Fruit fly (Drosophila melanogaster): ENCODE results near the gene CG14238.
A peak's percentile ranks its signal among the peaks of the same experiment; 100 is the strongest.

The CG14238 gene

DNA sequence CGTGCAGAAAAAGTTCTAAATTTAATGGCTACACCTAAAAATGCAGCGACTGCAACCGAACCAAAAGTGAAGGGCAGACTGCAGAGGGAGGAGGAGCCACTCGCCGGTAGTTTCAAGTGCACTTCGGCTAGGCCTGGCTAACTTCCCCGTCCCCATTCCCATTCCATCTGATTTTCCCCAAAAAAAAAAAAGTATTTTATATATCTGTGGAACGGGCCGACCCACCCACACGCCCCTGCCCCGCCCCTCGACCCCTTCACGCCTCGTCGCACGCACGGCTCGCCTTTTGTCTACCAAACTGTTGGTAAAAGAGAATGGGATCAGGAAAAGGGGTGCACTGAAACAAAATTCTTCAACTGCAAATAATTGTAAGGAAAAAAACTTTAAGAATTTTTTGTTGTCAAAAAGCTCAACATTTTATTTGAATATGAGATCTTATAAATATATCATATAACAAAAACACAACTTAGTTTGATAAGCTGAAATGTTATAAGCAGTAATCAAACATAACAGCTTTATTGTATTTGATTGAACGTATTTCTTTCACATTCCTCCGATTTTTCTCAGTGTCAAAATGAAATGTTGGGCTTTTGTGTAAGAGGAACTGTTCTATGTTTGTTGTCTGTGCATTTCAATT is 14.1 kb upstream of the CG14238 start (continued):
- TF ChIP-seq Doc3 (GFP tag; IDR thresholded peaks at IDR 0.05; ENCODE audit: partially characterized antibody) (no peak), CG10979 (tag; optimal IDR thresholded peaks at IDR 0.05) (peak; percentile 77), hb (GFP tag; IDR thresholded peaks at IDR 0.05; ENCODE audit: partially characterized antibody) (no peak), Usf (GFP tag; optimal IDR thresholded peaks at IDR 0.05) (no peak), unpg (GFP tag; optimal IDR thresholded peaks at IDR 0.05) (peak; percentile 64), CG13624 (GFP tag; optimal IDR thresholded peaks at IDR 0.05) (no peak), bigmax (GFP tag; optimal IDR thresholded peaks at IDR 0.05) (no peak), ttk (GFP tag; IDR thresholded peaks at IDR 0.05) (0 out of 2 replicates have a peak, but pooled peaks have one; percentile 36), CG1832 (GFP tag; optimal IDR thresholded peaks at IDR 0.05) (no peak), cas (GFP tag; IDR thresholded peaks at IDR 0.05) (no peak), TFAM (GFP tag; optimal IDR thresholded peaks at IDR 0.05) (no peak), slou (GFP tag; optimal IDR thresholded peaks at IDR 0.05) (no peak), bowl (GFP tag; IDR thresholded peaks at IDR 0.05) (no peak), CG7271 (tag; optimal IDR thresholded peaks at IDR 0.05) (no peak), Dek (tag; optimal IDR thresholded peaks at IDR 0.05) (no peak), CG12236 (GFP tag; optimal IDR thresholded peaks at IDR 0.05) (no peak), CG10543 (GFP tag; optimal IDR thresholded peaks at IDR 0.05) (no peak), Sox102F (GFP tag; optimal IDR thresholded peaks at IDR 0.05) (peak; percentile 63), CG13123 (GFP tag; optimal IDR thresholded peaks at IDR 0.05) (no peak), ato (GFP tag; IDR thresholded peaks at IDR 0.05; ENCODE audit: partially characterized antibody) (no peak), CG4707 (GFP tag; optimal IDR thresholded peaks at IDR 0.05) (no peak), aop (GFP tag; IDR thresholded peaks at IDR 0.05) (no peak), grn (GFP tag; optimal IDR thresholded peaks at IDR 0.05) (no peak), Rx (GFP tag; IDR thresholded peaks at IDR 0.05) (0 out of 2 replicates have a peak, but pooled peaks have one; percentile 8), ac (GFP tag; optimal IDR thresholded peaks at IDR 0.05) (no peak), CG4404 (GFP tag; IDR thresholded peaks at IDR 0.05) (no peak), vfl (GFP tag; optimal IDR thresholded peaks at IDR 0.05) (no peak), CG17361 (GFP tag; IDR thresholded peaks at IDR 0.05) (peak; percentile 84), CG7745 (tag; optimal IDR thresholded peaks at IDR 0.05) (no peak), Poxn (GFP tag; IDR thresholded peaks at IDR 0.05) (no peak), CG17328 (GFP tag; IDR thresholded peaks at IDR 0.05) (peak; percentile 38; the same call in 1 of the 2 replicates), NfI (GFP tag; optimal IDR thresholded peaks at IDR 0.05) (peak; percentile 6), psq (GFP tag; optimal IDR thresholded peaks at IDR 0.05) (no peak), pho (GFP tag; optimal IDR thresholded peaks at IDR 0.05) (no peak), ems (GFP tag; optimal IDR thresholded peaks at IDR 0.05) (no peak), CG4820 (GFP tag; optimal IDR thresholded peaks at IDR 0.05) (no peak), pnt (GFP tag; optimal IDR thresholded peaks at IDR 0.05) (peak; percentile 26), B-H2 (GFP tag; optimal IDR thresholded peaks at IDR 0.05) (no peak), Lpt (GFP tag; optimal IDR thresholded peaks at IDR 0.05) (no peak), pum (GFP tag; optimal IDR thresholded peaks at IDR 0.05) (peak; percentile 15), amos (GFP tag; IDR thresholded peaks at IDR 0.05; ENCODE audit: partially characterized antibody) (no peak), fu2 (GFP tag; optimal IDR thresholded peaks at IDR 0.05) (no peak), corto (GFP tag; optimal IDR thresholded peaks at IDR 0.05) (no peak), dan (GFP tag; IDR thresholded peaks at IDR 0.05) (no peak), MBD-R2 (GFP tag; IDR thresholded peaks at IDR 0.05) (no peak), wor (GFP tag; IDR thresholded peaks at IDR 0.05) (no peak), D (optimal IDR thresholded peaks at IDR 0.05) (no peak), D (GFP tag; optimal IDR thresholded peaks at IDR 0.05) (peak; percentile 77), CG10366 (GFP tag; IDR thresholded peaks at IDR 0.05) (no peak), sqz (GFP tag; optimal IDR thresholded peaks at IDR 0.05) (no peak), peb (GFP tag; IDR thresholded peaks at IDR 0.05) (no peak)

Data from whole organism, embryonic.